Worm (Caenorhabditis elegans): Measurements from ENCODE around the gene vit-5.

The vit-5 gene

DNA sequence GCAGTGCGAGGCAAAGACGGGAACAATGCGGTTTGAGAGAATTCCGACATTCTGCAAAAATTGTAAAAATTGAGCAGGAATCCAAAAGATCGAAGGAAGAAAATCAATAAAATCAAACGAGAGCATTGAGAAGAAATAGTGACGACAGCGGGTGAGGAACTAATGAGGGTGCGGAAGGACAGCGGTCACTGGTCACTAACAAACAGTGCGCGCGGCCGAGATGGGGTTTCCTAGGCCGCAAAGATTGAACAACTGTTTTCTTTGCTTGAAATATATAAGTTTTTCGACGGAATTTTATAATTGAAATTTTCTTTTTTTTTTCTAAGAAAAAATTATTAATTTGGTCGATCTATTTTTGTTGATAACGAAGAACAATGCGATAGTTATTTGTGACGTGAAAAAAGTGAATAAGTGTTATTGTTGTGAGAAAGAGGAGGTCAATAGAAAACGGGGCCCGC, 8.3 kb downstream of the vit-5 start, which contains the start of gene unc-78:
Gene unc-78 (minus strand): TSS at position 51 of the 458 bp plus-strand sequence.
- TF ChIP-seq ceh-36 (tag; optimal IDR thresholded peaks at IDR 0.05) = no peak
- no peak for TF ChIP-seq ceh-13 (GFP tag; optimal IDR thresholded peaks at IDR 0.05)
- peak; percentile 3 for TF ChIP-seq aly-1 (tag; optimal IDR thresholded peaks at IDR 0.05)

DNA sequence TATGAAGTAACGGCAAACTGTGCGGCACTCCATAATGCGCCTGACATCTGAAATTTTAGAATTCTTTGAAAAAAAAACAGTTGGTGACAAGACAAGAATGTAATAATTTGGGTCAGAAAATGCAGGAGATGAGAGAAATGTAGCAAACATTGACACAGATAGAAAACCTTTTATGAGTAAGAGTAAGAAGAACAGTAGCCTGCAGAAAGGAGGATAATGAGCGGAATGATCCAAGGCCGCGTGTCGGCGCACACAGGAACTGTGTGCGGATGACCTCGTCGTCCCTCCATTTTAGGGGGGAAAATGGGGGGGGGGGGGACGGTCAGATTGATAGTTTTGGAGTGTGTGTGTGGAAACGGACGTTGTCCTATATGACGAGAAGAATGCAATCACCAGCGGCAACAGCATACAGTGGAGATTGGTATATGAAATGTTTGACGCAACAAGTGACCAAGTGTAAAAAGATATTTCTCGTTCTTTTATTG, 11.4 kb downstream of the vit-5 start, which contains the start of gene dhs-27:
Gene dhs-27 (minus strand): TSS at position 51 of the 485 bp plus-strand sequence.
- TF ChIP-seq scrt-1 (GFP tag; IDR thresholded peaks at IDR 0.05) (no peak), hmg-4 (GFP tag; optimal IDR thresholded peaks at IDR 0.05) (peak; percentile 1), tra-4 (tag; optimal IDR thresholded peaks at IDR 0.05) (no peak)

DNA sequence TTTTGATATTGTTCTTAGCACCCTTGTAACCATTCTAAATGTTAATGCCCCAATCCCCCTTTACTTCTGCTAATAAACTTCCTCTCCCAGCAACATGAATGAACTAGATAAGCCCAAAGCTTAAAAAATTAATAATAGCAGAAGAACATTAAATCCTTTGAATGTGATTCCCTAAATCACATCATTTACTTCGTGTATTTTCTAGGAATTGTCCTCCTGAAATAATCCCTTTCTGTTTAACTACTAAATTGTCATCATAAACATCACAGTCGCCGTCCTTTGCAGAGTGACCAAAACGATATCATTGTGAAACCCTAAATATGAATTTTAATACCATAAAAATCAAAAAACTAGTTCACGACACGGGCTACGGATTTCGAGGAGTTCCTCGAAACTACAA, 12.8 kb downstream of the vit-5 start:
- no peak for TF ChIP-seq hnd-1 (tag; optimal IDR thresholded peaks at IDR 0.05)
- TF ChIP-seq tbx-11 (GFP tag; IDR thresholded peaks at IDR 0.05) = no peak
- TF ChIP-seq tbx-37 (GFP tag; conservative IDR thresholded peaks at IDR 0.05) = no peak
- no peak for TF ChIP-seq pes-1 (GFP tag; IDR thresholded peaks at IDR 0.05)
- TF ChIP-seq hmbx-1 (tag; optimal IDR thresholded peaks at IDR 0.05) = no peak
- no peak for TF ChIP-seq B0310.2 (tag; optimal IDR thresholded peaks at IDR 0.05)
- TF ChIP-seq scrt-1 (GFP tag; IDR thresholded peaks at IDR 0.05) = no peak
- TF ChIP-seq aly-1 (tag; optimal IDR thresholded peaks at IDR 0.05) = no peak
- TF ChIP-seq sea-1 (GFP tag; conservative IDR thresholded peaks at IDR 0.05) = no peak
- TF ChIP-seq hmg-4 (GFP tag; optimal IDR thresholded peaks at IDR 0.05) = no peak
- no peak for TF ChIP-seq ceh-36 (tag; optimal IDR thresholded peaks at IDR 0.05)

DNA sequence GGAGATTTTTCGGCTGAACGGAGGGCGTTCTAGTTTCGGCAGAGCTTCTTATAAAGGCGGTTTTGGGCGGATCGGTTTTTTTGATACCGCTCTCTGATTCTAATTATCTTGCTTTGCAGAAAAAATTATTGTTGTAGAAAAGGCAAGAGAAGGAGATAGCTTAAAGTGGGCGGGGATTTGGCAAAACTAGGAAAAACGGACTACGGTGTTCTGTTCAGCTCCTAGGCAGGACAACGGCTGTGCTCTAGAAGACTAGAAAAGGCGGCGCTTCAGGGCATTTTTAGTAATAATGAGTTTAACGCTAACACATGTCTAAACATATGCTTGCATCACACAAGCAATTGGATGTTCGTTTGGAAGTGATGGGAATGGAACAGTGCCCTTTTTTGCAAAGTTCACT, 15.8 kb downstream of the vit-5 start, which contains the start of gene C04F6.7:
Gene C04F6.7 (minus strand): TSS at position 101 of the 400 bp plus-strand sequence.
- TF ChIP-seq hmbx-1 (tag; optimal IDR thresholded peaks at IDR 0.05) = no peak
- TF ChIP-seq sea-1 (GFP tag; conservative IDR thresholded peaks at IDR 0.05) = no peak
- no peak for TF ChIP-seq scrt-1 (GFP tag; IDR thresholded peaks at IDR 0.05)
- TF ChIP-seq flt-1 (GFP tag; IDR thresholded peaks at IDR 0.05) = no peak

DNA sequence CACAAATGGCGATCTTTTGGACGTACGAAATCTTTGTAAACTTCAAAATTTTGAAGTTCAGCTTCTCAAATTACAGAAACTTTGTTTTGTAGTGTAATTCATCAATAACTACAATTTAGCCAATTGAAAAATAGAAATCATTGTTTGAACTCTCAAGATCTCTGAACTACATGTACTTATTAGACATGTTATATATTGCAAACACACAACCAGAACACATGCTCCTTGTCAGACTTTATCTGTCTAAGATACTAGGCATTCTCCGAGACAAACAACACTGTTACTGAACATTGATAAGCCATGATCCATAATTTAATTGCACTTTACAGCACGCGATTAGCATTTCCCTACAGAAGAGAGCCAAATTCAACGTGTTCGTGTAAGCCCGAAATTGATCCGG, 21.2 kb downstream of the vit-5 start, which contains the start of gene ZK813.6:
Gene ZK813.6 (plus strand): TSS at position 301 of the 400 bp plus-strand sequence.
- no peak for TF ChIP-seq tbx-37 (GFP tag; conservative IDR thresholded peaks at IDR 0.05)
- TF ChIP-seq tra-4 (tag; optimal IDR thresholded peaks at IDR 0.05) = no peak
- TF ChIP-seq flt-1 (GFP tag; IDR thresholded peaks at IDR 0.05) = no peak
- TF ChIP-seq sea-1 (GFP tag; conservative IDR thresholded peaks at IDR 0.05) = no peak
- no peak for TF ChIP-seq scrt-1 (GFP tag; IDR thresholded peaks at IDR 0.05)
- TF ChIP-seq ceh-36 (tag; optimal IDR thresholded peaks at IDR 0.05) = no peak
- no peak for TF ChIP-seq hmbx-1 (tag; optimal IDR thresholded peaks at IDR 0.05)
- TF ChIP-seq B0310.2 (tag; optimal IDR thresholded peaks at IDR 0.05) = no peak
- no peak for TF ChIP-seq hnd-1 (tag; optimal IDR thresholded peaks at IDR 0.05)
- TF ChIP-seq F13C5.2 (tag; optimal IDR thresholded peaks at IDR 0.05) = no peak
- no peak for TF ChIP-seq ets-7 (tag; optimal IDR thresholded peaks at IDR 0.05)
- no peak for TF ChIP-seq aly-1 (tag; optimal IDR thresholded peaks at IDR 0.05)
- no peak for TF ChIP-seq hmg-4 (GFP tag; optimal IDR thresholded peaks at IDR 0.05)
- TF ChIP-seq ama-1 (optimal IDR thresholded peaks at IDR 0.05) = no peak
- no peak for TF ChIP-seq ceh-13 (GFP tag; optimal IDR thresholded peaks at IDR 0.05)
- TF ChIP-seq pes-1 (GFP tag; IDR thresholded peaks at IDR 0.05) = no peak
- TF ChIP-seq tbx-11 (GFP tag; IDR thresholded peaks at IDR 0.05) = no peak

DNA sequence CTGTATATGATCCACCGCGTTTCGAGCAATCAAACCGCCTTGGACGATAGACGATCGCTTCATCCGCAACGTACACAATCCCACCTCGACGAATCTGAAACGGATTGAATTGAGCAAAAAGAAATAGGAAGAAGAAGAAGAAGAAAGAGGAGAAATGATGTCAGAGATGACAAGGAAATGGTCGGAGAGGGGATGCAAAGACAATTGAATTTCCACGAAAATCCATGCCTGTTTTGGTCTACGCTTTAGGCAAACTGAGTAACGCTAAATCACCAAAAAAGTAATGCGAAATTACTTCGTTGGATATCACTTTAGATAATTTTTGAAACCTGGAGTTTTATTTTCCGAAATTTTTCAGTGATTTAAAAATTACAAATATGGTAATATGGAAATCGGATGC, 25.9 kb downstream of the vit-5 start:
- TF ChIP-seq aly-1 (tag; optimal IDR thresholded peaks at IDR 0.05) (no peak), ceh-13 (GFP tag; optimal IDR thresholded peaks at IDR 0.05) (no peak), sea-1 (GFP tag; conservative IDR thresholded peaks at IDR 0.05) (no peak), tbx-11 (GFP tag; IDR thresholded peaks at IDR 0.05) (no peak), tra-4 (tag; optimal IDR thresholded peaks at IDR 0.05) (no peak), pes-1 (GFP tag; IDR thresholded peaks at IDR 0.05) (no peak), F13C5.2 (tag; optimal IDR thresholded peaks at IDR 0.05) (no peak), B0310.2 (tag; optimal IDR thresholded peaks at IDR 0.05) (no peak)

DNA sequence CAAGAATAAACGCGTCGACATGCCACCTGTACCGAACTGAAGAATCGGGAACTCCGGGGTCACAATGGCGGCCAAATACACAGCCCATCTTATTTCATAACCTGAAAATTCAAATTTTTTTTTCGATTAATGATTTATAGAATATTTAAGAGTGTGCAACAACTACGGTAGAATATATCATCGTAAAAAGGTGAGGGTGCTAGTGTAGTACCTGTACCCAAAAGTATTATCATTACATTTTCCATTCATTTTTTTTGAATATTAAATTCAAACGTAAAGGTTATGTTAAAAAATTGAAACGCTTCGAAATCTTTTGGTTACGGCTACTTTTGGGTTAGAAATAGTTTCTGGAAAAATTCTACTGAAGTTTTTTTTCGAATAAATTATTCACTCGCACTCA, 26.7 kb downstream of the vit-5 start, which contains the start of gene ZK813.4:
Gene ZK813.4 (minus strand): TSS at position 101 of the 400 bp plus-strand sequence.
- TF ChIP-seq hmg-4 (GFP tag; optimal IDR thresholded peaks at IDR 0.05) (no peak), tbx-37 (GFP tag; conservative IDR thresholded peaks at IDR 0.05) (no peak)

DNA sequence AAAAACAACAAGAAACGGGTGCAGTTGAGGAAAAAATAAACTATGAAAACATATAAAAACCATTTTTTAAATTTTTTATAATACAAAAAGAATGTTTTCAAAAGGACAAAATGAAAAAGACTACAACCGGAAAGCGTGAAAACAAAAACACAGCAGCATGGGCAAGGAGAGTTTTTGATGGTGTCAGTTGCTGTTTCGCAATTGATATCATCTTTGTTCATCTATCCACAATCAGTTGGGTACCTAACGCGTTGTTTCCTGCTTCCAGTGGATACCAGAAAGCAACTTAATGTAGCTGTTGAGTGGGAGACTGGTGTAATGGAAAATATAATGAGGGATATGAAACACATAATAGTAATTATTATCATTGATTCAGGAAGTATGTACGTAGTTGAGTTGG, 36.6 kb downstream of the vit-5 start:
- TF ChIP-seq B0310.2 (tag; optimal IDR thresholded peaks at IDR 0.05) (no peak), F13C5.2 (tag; optimal IDR thresholded peaks at IDR 0.05) (no peak), tra-4 (tag; optimal IDR thresholded peaks at IDR 0.05) (no peak), pes-1 (GFP tag; IDR thresholded peaks at IDR 0.05) (no peak)

DNA sequence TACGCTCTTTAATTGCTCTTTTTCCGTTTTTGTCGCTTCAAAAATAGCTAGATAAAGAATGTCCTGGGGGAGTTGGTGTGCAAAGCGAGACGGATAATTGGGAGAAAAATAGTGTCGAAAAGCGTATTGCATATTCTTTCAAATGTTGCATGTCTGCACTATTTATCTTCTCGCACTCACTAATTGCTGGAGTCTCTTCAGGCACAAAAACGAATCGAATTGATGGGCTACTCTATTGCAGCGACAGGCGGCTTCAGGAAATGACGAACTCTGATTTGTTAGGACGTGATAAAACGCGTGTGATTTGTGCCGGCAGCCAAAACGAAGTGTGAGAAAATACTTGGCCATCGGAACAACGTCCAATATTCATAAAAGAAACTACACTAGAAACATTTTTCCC, 37.0 kb downstream of the vit-5 start:
- TF ChIP-seq ama-1 (optimal IDR thresholded peaks at IDR 0.05) = no peak
- TF ChIP-seq flt-1 (GFP tag; IDR thresholded peaks at IDR 0.05) = no peak
- no peak for TF ChIP-seq ets-7 (tag; optimal IDR thresholded peaks at IDR 0.05)
- no peak for TF ChIP-seq hnd-1 (tag; optimal IDR thresholded peaks at IDR 0.05)
- no peak for TF ChIP-seq tbx-11 (GFP tag; IDR thresholded peaks at IDR 0.05)
- TF ChIP-seq sea-1 (GFP tag; conservative IDR thresholded peaks at IDR 0.05) = no peak
- no peak for TF ChIP-seq scrt-1 (GFP tag; IDR thresholded peaks at IDR 0.05)
- TF ChIP-seq tra-4 (tag; optimal IDR thresholded peaks at IDR 0.05) = no peak
- no peak for TF ChIP-seq hmbx-1 (tag; optimal IDR thresholded peaks at IDR 0.05)
- no peak for TF ChIP-seq tbx-37 (GFP tag; conservative IDR thresholded peaks at IDR 0.05)
- TF ChIP-seq B0310.2 (tag; optimal IDR thresholded peaks at IDR 0.05) = no peak
- no peak for TF ChIP-seq F13C5.2 (tag; optimal IDR thresholded peaks at IDR 0.05)
